Worm (Caenorhabditis elegans): ENCODE results near the gene Y19D10B.8.

ce11 chrV:2308246-2308645 lies 7.4 kb upstream of the Y19D10B.8 start:
- no peak for TF ChIP-seq W03F9.2 (tag; optimal IDR thresholded peaks at IDR 0.05)
- no peak for TF ChIP-seq him-1 (tag; optimal IDR thresholded peaks at IDR 0.05)
